Fruit fly (Drosophila melanogaster): ENCODE measurements around the gene mbo.

The mbo gene

DNA sequence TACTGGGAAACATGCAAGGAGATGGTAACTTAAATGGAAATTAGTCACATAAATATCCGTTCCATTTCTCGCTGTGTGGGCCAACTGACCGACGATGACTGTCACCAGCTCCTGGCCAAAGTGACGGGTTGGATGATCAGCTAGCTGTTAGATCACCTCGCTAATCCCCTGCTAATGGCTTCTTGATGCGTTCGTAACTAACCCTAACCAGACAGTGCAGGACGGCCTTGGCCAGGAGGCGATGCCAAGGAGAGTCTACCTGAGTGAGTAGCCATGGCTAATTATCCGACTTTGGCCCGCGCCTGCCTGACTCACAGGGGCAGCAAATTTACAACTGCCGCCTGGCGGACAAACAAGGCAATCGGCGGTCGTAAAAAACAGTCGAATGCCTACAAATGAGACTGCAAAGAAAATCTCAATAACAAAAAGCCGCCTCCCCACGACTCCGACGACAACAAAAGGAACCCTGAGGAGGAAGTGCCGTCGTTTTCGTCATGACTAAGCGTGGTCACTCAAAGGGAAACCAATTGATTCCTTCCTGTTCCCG, 33.0 kb downstream of the mbo start:
- TF ChIP-seq BEAF-32 (GFP tag; optimal IDR thresholded peaks at IDR 0.05): no peak
- no peak for TF ChIP-seq CG12942 (GFP tag; optimal IDR thresholded peaks at IDR 0.05)
- peak; percentile 88 for TF ChIP-seq Ets65A (GFP tag)
- TF ChIP-seq Med (GFP tag): peak; percentile 46
- TF ChIP-seq so (GFP tag; IDR thresholded peaks at IDR 0.05): no peak
- no peak for TF ChIP-seq CG3163 (GFP tag; optimal IDR thresholded peaks at IDR 0.05)
- no peak for TF ChIP-seq CG11504 (tag; optimal IDR thresholded peaks at IDR 0.05)
- TF ChIP-seq ci (GFP tag; IDR thresholded peaks at IDR 0.05): 0 out of 3 replicates have a peak, but pooled peaks have one; percentile 6
- no peak for TF ChIP-seq tx (GFP tag; optimal IDR thresholded peaks at IDR 0.05)
- peak in 1 of 2 experiments; percentile 95 for TF ChIP-seq tll (GFP tag; optimal IDR thresholded peaks at IDR 0.05)
- peak; percentile 80 for TF ChIP-seq D (optimal IDR thresholded peaks at IDR 0.05)
- no peak for TF ChIP-seq D (GFP tag; optimal IDR thresholded peaks at IDR 0.05)
- no peak for TF ChIP-seq Eip74EF (GFP tag; optimal IDR thresholded peaks at IDR 0.05)
- TF ChIP-seq HLH4C (GFP tag; IDR thresholded peaks at IDR 0.05; ENCODE audit: partially characterized antibody): no peak
- peak; percentile 99 for TF ChIP-seq zen (tag; optimal IDR thresholded peaks at IDR 0.05)
- no peak for TF ChIP-seq Asciz (GFP tag; optimal IDR thresholded peaks at IDR 0.05)
- TF ChIP-seq cad (GFP tag; optimal IDR thresholded peaks at IDR 0.05): peak; percentile 93

DNA sequence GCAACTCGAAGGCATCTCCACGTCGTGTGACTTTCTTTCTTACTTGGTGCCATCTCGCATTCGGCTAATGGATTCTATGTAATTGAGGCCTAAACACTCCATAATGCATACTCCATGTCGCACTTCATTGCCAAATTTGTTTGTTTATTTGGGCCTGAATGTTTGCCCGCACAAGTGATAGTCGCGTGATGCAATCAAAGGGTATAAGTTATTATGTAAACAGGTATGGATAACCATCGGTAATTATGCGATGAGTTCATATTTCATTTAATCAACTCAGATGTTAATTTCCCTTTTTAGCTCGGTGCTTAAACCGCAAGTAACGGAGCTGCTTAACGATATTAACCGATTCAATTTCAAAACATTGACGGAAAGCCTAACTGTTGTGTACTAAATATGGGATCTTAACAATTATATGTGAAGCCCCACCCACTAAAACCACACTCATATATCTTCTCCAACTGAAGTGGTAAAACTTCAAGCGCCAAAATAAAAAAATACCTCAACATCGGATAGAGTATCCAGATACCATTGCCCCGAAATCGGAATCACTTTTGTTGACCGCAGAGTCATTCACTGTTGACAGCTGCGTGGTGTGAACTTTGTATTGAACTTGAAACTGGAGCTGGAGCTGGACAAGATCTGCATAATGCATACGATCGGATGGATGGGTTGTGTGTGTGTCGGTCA, 34.1 kb downstream of the mbo start:
- no peak for TF ChIP-seq sr (GFP tag; IDR thresholded peaks at IDR 0.05)
- TF ChIP-seq dpn (GFP tag; optimal IDR thresholded peaks at IDR 0.05): no peak
- no peak for TF ChIP-seq CG8290 (GFP tag; optimal IDR thresholded peaks at IDR 0.05)
- TF ChIP-seq CG8290 (tag; optimal IDR thresholded peaks at IDR 0.05): no peak
- no peak for TF ChIP-seq CG18619 (GFP tag; optimal IDR thresholded peaks at IDR 0.05)
- no peak for TF ChIP-seq mld (GFP tag; IDR thresholded peaks at IDR 0.05; ENCODE audit: partially characterized antibody)
- no peak for TF ChIP-seq sd (tag; optimal IDR thresholded peaks at IDR 0.05)
- no peak for TF ChIP-seq CG12299 (tag; optimal IDR thresholded peaks at IDR 0.05)
- TF ChIP-seq disco-r (GFP tag; optimal IDR thresholded peaks at IDR 0.05): no peak
- no peak for TF ChIP-seq zfh2 (GFP tag; optimal IDR thresholded peaks at IDR 0.05)
- no peak for TF ChIP-seq kay (GFP tag; optimal IDR thresholded peaks at IDR 0.05)
- no peak for TF ChIP-seq CG11695 (GFP tag; IDR thresholded peaks at IDR 0.05)
- no peak for TF ChIP-seq Mrtf (GFP tag; IDR thresholded peaks at IDR 0.05)
- peak; percentile 79 for TF ChIP-seq sens (GFP tag)
- no peak for TF ChIP-seq CG17186 (GFP tag; optimal IDR thresholded peaks at IDR 0.05)
- TF ChIP-seq CG6765 (GFP tag; optimal IDR thresholded peaks at IDR 0.05): no peak
- no peak for TF ChIP-seq br (optimal IDR thresholded peaks at IDR 0.05)
- TF ChIP-seq grau (tag; optimal IDR thresholded peaks at IDR 0.05): peak; percentile 3
- TF ChIP-seq Adf1 (GFP tag; IDR thresholded peaks at IDR 0.05): no peak
- TF ChIP-seq CG1233 (GFP tag; optimal IDR thresholded peaks at IDR 0.05): no peak
- no peak for TF ChIP-seq NK7.1 (GFP tag; optimal IDR thresholded peaks at IDR 0.05)
- TF ChIP-seq nerfin-1 (tag; optimal IDR thresholded peaks at IDR 0.05): no peak
- TF ChIP-seq Poxn (GFP tag; IDR thresholded peaks at IDR 0.05): no peak
- no peak for TF ChIP-seq Doc2 (GFP tag; IDR thresholded peaks at IDR 0.05)
- TF ChIP-seq schlank (tag; optimal IDR thresholded peaks at IDR 0.05): no peak
- no peak for TF ChIP-seq Ets65A (GFP tag)
- TF ChIP-seq Tbp (GFP tag; optimal IDR thresholded peaks at IDR 0.05): no peak
- TF ChIP-seq CG2199 (GFP tag; IDR thresholded peaks at IDR 0.05): no peak
- TF ChIP-seq CG11247 (GFP tag; IDR thresholded peaks at IDR 0.05): no peak
- TF ChIP-seq CG11085 (GFP tag; IDR thresholded peaks at IDR 0.05): no peak
- no peak for TF ChIP-seq CG13123 (GFP tag; optimal IDR thresholded peaks at IDR 0.05)
- no peak for TF ChIP-seq chm (GFP tag; IDR thresholded peaks at IDR 0.05)
- peak; percentile 43 for TF ChIP-seq row (GFP tag; IDR thresholded peaks at IDR 0.05)
- TF ChIP-seq CrebB (tag; optimal IDR thresholded peaks at IDR 0.05): no peak
- TF ChIP-seq CG5245 (GFP tag; optimal IDR thresholded peaks at IDR 0.05): no peak
